Fruit fly (Drosophila melanogaster): ENCODE data around the gene CG33643.

CG33643 gene

DNA sequence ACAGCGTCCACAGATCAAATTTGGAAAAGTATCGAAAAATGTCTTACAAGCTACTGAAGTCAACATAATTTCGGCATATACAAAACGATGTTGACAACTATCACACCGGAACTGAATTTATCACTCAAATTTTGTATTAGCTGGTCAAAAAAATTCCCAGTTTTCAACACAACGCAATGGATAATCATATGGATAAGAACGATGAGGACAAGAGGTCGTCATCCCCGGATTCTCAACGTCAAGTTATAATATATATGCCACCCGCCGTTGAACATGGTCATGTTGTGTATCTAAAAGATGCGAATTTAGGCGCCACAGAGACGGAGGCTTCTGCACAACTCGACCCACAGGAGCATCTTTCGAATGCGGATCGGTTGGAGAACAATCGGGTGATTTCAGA lies 11.6 kb downstream of the CG33643 start, which contains the start of gene CG9263:
TSS of gene CG9263 (minus strand) at position 101 of the 400 bp plus-strand sequence.
- TF ChIP-seq dac (GFP tag; optimal IDR thresholded peaks at IDR 0.05) = no peak
- TF ChIP-seq CG34406 (GFP tag; optimal IDR thresholded peaks at IDR 0.05) = no peak
- no peak for TF ChIP-seq pdm3 (GFP tag; optimal IDR thresholded peaks at IDR 0.05)
- TF ChIP-seq ss (GFP tag; optimal IDR thresholded peaks at IDR 0.05) = no peak
- TF ChIP-seq CG10631 (GFP tag; optimal IDR thresholded peaks at IDR 0.05) = no peak
- TF ChIP-seq CG15336 (GFP tag; IDR thresholded peaks at IDR 0.05) = no peak
- no peak for TF ChIP-seq CG3032 (tag; optimal IDR thresholded peaks at IDR 0.05)

DNA sequence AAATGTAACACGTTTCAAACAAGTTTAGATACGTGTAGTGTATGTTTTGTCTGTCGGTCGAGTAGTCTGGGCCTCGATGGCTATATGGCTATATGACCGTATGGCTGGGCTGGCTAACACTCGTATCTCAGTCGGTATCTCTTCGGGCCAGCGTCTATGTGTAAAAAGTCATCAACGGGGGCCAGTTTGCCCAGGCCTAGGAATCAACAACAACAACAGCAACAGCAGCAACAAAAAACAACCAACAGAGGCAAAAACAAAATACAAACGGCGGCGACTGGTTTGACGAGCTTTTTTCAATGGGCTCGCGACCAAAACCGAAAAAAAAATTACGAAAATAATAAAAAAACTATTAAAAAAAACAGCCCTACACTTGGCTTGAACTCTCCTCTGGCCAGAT lies 14.8 kb downstream of the CG33643 start:
- no peak for TF ChIP-seq CG8319 (GFP tag; optimal IDR thresholded peaks at IDR 0.05)
- no peak for TF ChIP-seq vri (GFP tag; optimal IDR thresholded peaks at IDR 0.05)
- peak; percentile 96 for TF ChIP-seq CG9139 (GFP tag; optimal IDR thresholded peaks at IDR 0.05)
- no peak for TF ChIP-seq fkh (GFP tag; optimal IDR thresholded peaks at IDR 0.05)
- TF ChIP-seq CG11762 (GFP tag; optimal IDR thresholded peaks at IDR 0.05; ENCODE audit: insufficient read depth) = no peak
- peak; percentile 57 for TF ChIP-seq Eip78C (GFP tag)
- no peak for TF ChIP-seq Hr39 (GFP tag; optimal IDR thresholded peaks at IDR 0.05)
- peak; percentile 26 for TF ChIP-seq CG8632 (GFP tag; optimal IDR thresholded peaks at IDR 0.05)
- no peak for TF ChIP-seq CG34406 (GFP tag; optimal IDR thresholded peaks at IDR 0.05)
- TF ChIP-seq CG16779 (tag; optimal IDR thresholded peaks at IDR 0.05) = peak; percentile 86
- TF ChIP-seq CG6854 (GFP tag; optimal IDR thresholded peaks at IDR 0.05) = no peak
- TF ChIP-seq acj6 (GFP tag; optimal IDR thresholded peaks at IDR 0.05) = no peak
- no peak for TF ChIP-seq Sox102F (GFP tag; optimal IDR thresholded peaks at IDR 0.05)
- TF ChIP-seq fd59A (GFP tag; optimal IDR thresholded peaks at IDR 0.05) = peak; percentile 67
- peak; percentile 14 for TF ChIP-seq CG3919 (GFP tag; optimal IDR thresholded peaks at IDR 0.05)
- no peak for TF ChIP-seq svp (GFP tag)
- peak; percentile 81 for TF ChIP-seq Lpt (GFP tag; optimal IDR thresholded peaks at IDR 0.05)
- TF ChIP-seq Eip75B (GFP tag; optimal IDR thresholded peaks at IDR 0.05) = peak; percentile 7
- TF ChIP-seq eg (GFP tag; IDR thresholded peaks at IDR 0.05) = peak; percentile 72
- TF ChIP-seq Eip93F (GFP tag; optimal IDR thresholded peaks at IDR 0.05) = no peak
- peak; percentile 68 for TF ChIP-seq CG3032 (tag; optimal IDR thresholded peaks at IDR 0.05)
- no peak for TF ChIP-seq esn (GFP tag; optimal IDR thresholded peaks at IDR 0.05)
- TF ChIP-seq CG6276 (GFP tag; optimal IDR thresholded peaks at IDR 0.05) = peak; percentile 88
- TF ChIP-seq CG6808 (GFP tag; optimal IDR thresholded peaks at IDR 0.05) = peak; percentile 95
- no peak for TF ChIP-seq Smox (GFP tag; optimal IDR thresholded peaks at IDR 0.05)
- no peak for TF ChIP-seq topi (GFP tag; optimal IDR thresholded peaks at IDR 0.05)
- peak; percentile 96 to 99 for TF ChIP-seq ss (GFP tag; optimal IDR thresholded peaks at IDR 0.05)
- TF ChIP-seq Sox14 (GFP tag; optimal IDR thresholded peaks at IDR 0.05) = no peak
- TF ChIP-seq dsx (GFP tag; optimal IDR thresholded peaks at IDR 0.05; ENCODE audit: poor library complexity, severe bottlenecking) = peak; percentile 85
- no peak for TF ChIP-seq OdsH (GFP tag; optimal IDR thresholded peaks at IDR 0.05)
- TF ChIP-seq CG31627 (GFP tag; optimal IDR thresholded peaks at IDR 0.05) = no peak
- peak; percentile 30 for TF ChIP-seq CG32006 (GFP tag; optimal IDR thresholded peaks at IDR 0.05)
- TF ChIP-seq pdm3 (GFP tag; optimal IDR thresholded peaks at IDR 0.05) = no peak
- peak; percentile 1 for TF ChIP-seq Hr4 (GFP tag; optimal IDR thresholded peaks at IDR 0.05)
- peak; percentile 1 for TF ChIP-seq achi (GFP tag; optimal IDR thresholded peaks at IDR 0.05)
- no peak for TF ChIP-seq dac (GFP tag; optimal IDR thresholded peaks at IDR 0.05)
- TF ChIP-seq Ets96B (tag; optimal IDR thresholded peaks at IDR 0.05) = peak; percentile 81
- TF ChIP-seq Blimp-1 (GFP tag; optimal IDR thresholded peaks at IDR 0.05) = no peak
- no peak for TF ChIP-seq lz (GFP tag; optimal IDR thresholded peaks at IDR 0.05)
- peak; percentile 58 for TF ChIP-seq net (GFP tag; optimal IDR thresholded peaks at IDR 0.05)
- TF ChIP-seq CG6792 (GFP tag; optimal IDR thresholded peaks at IDR 0.05) = no peak
- TF ChIP-seq CG6163 (GFP tag; IDR thresholded peaks at IDR 0.05) = peak; percentile 83
- TF ChIP-seq Met (GFP tag; optimal IDR thresholded peaks at IDR 0.05) = no peak
- TF ChIP-seq Gug (GFP tag; IDR thresholded peaks at IDR 0.05) = no peak
- no peak for TF ChIP-seq fd85E (GFP tag; optimal IDR thresholded peaks at IDR 0.05)
- no peak for TF ChIP-seq Sox15 (GFP tag; optimal IDR thresholded peaks at IDR 0.05)
- TF ChIP-seq CG4318 (GFP tag; optimal IDR thresholded peaks at IDR 0.05) = no peak
- TF ChIP-seq CG11902 (GFP tag; optimal IDR thresholded peaks at IDR 0.05) = no peak

Measured in whole organism, prepupa.